Worm (Caenorhabditis elegans) whole organism, dauer: ENCODE results near the gene Y43F8A.2.

Experiments used
- unc-62 ChIP-seq: sonication (generic microtip); optimal IDR thresholded peaks from 2 replicates; lab custom pipeline; 2017; ENCODE audit warnings: missing biosample characterization, missing genetic modification reagents, missing genetic modification characterization

The Y43F8A.2 gene

ce11 chrV:19371253-19371652 is at the start of gene Y43F8A.2:
Y43F8A.2 (plus strand) TSS chrV:19371553.
- no peak for TF ChIP-seq unc-62 (GFP tag; lab: Kevin White, UChicago)

- TF ChIP-seq unc-62 (GFP tag; lab: Kevin White, UChicago) = no peak
Measured at ce11 chrV:19322387-19322786, 49.0 kb upstream of the Y43F8A.2 start, which contains the start of gene C43D7.4. C43D7.4 (minus strand) TSS chrV:19322487.

- TF ChIP-seq unc-62 (GFP tag; lab: Kevin White, UChicago) = no peak
Measured at ce11 chrV:19325436-19325835, 45.9 kb upstream of the Y43F8A.2 start.

ce11 chrV:19329263-19329662 is 42.1 kb upstream of the Y43F8A.2 start, which contains the start of gene fbxb-65:
fbxb-65 (plus strand) TSS chrV:19329563.
- TF ChIP-seq unc-62 (GFP tag; lab: Kevin White, UChicago) = no peak

ce11 chrV:19337333-19337732 is 34.0 kb upstream of the Y43F8A.2 start:
- TF ChIP-seq unc-62 (GFP tag; lab: Kevin White, UChicago) = no peak

- no peak for TF ChIP-seq unc-62 (GFP tag; lab: Kevin White, UChicago)
Measured at ce11 chrV:19351944-19352343, 19.4 kb upstream of the Y43F8A.2 start.

ce11 chrV:19354506-19354905 is 16.8 kb upstream of the Y43F8A.2 start:
- no peak for TF ChIP-seq unc-62 (GFP tag; lab: Kevin White, UChicago)

ce11 chrV:19355219-19355618 is 16.1 kb upstream of the Y43F8A.2 start:
- no peak for TF ChIP-seq unc-62 (GFP tag; lab: Kevin White, UChicago)

- TF ChIP-seq unc-62 (GFP tag; lab: Kevin White, UChicago) = no peak
Measured at ce11 chrV:19356717-19357116, 14.6 kb upstream of the Y43F8A.2 start.

- TF ChIP-seq unc-62 (GFP tag; lab: Kevin White, UChicago) = no peak
Measured at ce11 chrV:19358039-19358438, 13.3 kb upstream of the Y43F8A.2 start.

- TF ChIP-seq unc-62 (GFP tag; lab: Kevin White, UChicago) = no peak
Measured at ce11 chrV:19362568-19362967, 8.8 kb upstream of the Y43F8A.2 start, which contains the start of gene C14B4.2. C14B4.2 (minus strand) TSS chrV:19362668.

ce11 chrV:19370189-19370588 is 1.2 kb upstream of the Y43F8A.2 start, which contains the start of gene Y43F8A.1:
Y43F8A.1 (plus strand) TSS chrV:19370489.
- no peak for TF ChIP-seq unc-62 (GFP tag; lab: Kevin White, UChicago)

ce11 chrV:19371777-19372176 is 424 bp downstream of the Y43F8A.2 start:
- TF ChIP-seq unc-62 (GFP tag; lab: Kevin White, UChicago) = no peak

- no peak for TF ChIP-seq unc-62 (GFP tag; lab: Kevin White, UChicago)
Measured at ce11 chrV:19377014-19377494, 5.7 kb downstream of the Y43F8A.2 start, which contains the start of gene nceh-1. nceh-1 (plus strand) TSS chrV:19377444.

- no peak for TF ChIP-seq unc-62 (GFP tag; lab: Kevin White, UChicago)
Measured at ce11 chrV:19380968-19381367, 9.6 kb downstream of the Y43F8A.2 start, which contains the start of gene srw-84. srw-84 (plus strand) TSS chrV:19381268.

ce11 chrV:19390029-19390428 is 18.7 kb downstream of the Y43F8A.2 start, which contains the start of gene slcr-46.2:
slcr-46.2 (minus strand) TSS chrV:19390129.
- TF ChIP-seq unc-62 (GFP tag; lab: Kevin White, UChicago) = no peak

ce11 chrV:19391242-19391641 is 19.9 kb downstream of the Y43F8A.2 start:
- no peak for TF ChIP-seq unc-62 (GFP tag; lab: Kevin White, UChicago)
